Fruit fly (Drosophila melanogaster) whole organism, prepupa: Measurements from ENCODE around the gene Met.
A peak's percentile ranks its signal among the peaks of the same experiment; 100 is the strongest.

ENCODE experiments used
- Blimp-1 ChIP-seq: fragments of 200-800 bp; sonication (Bioruptor generic); optimal IDR thresholded peaks from 3 replicates; lab custom pipeline; 2017; ENCODE audit warnings: missing biosample characterization, missing genetic modification characterization, mild to moderate bottlenecking, moderate library complexity, missing genetic modification reagents
- CG11762 ChIP-seq: fragments of 200-800 bp; sonication (Bioruptor generic); optimal IDR thresholded peaks from 3 replicates; lab custom pipeline; 2016; ENCODE audit warnings: missing biosample characterization, missing genetic modification characterization; ENCODE audit not compliant: insufficient read depth
- CG1621 ChIP-seq: fragments of 200-800 bp; sonication (Bioruptor generic); optimal IDR thresholded peaks from 3 replicates; lab custom pipeline; 2018; ENCODE audit warnings: missing biosample characterization, mild to moderate bottlenecking, missing genetic modification characterization
- CG4318 ChIP-seq: fragments of 200-800 bp; sonication (Bioruptor generic); optimal IDR thresholded peaks from 3 replicates; lab custom pipeline; 2017; ENCODE audit warnings: missing biosample characterization, mild to moderate bottlenecking, missing genetic modification characterization
- CG6163 ChIP-seq: fragments of 200-800 bp; sonication (Bioruptor generic); IDR thresholded peaks from 3 replicates; pipeline ENCODE4 v1.3.6; 2022; ENCODE audit warnings: missing biosample characterization, missing genetic modification characterization
- CG7368 ChIP-seq: fragments of 200-800 bp; sonication (Bioruptor generic); optimal IDR thresholded peaks from 3 replicates; lab custom pipeline; 2016; ENCODE audit warnings: missing biosample characterization, missing genetic modification characterization
- CG9139 ChIP-seq: fragments of 200-800 bp; sonication (Bioruptor generic); optimal IDR thresholded peaks from 3 replicates; lab custom pipeline; 2017; ENCODE audit warnings: missing biosample characterization, mild to moderate bottlenecking, missing genetic modification characterization
- Eip78C ChIP-seq: fragments of 200-800 bp; sonication (Bioruptor generic); peaks from one replicate; lab custom pipeline; 2016; ENCODE audit warnings: missing biosample characterization, missing genetic modification characterization
- Met ChIP-seq: fragments of 200-800 bp; sonication (Bioruptor generic); optimal IDR thresholded peaks from 3 replicates; lab custom pipeline; 2016; ENCODE audit warnings: missing biosample characterization, missing genetic modification characterization
- Sox14 ChIP-seq: fragments of 200-800 bp; sonication (Bioruptor generic); optimal IDR thresholded peaks from 3 replicates; lab custom pipeline; 2016; ENCODE audit warnings: missing biosample characterization, missing genetic modification characterization
- achi ChIP-seq: fragments of 200-800 bp; sonication (Bioruptor generic); optimal IDR thresholded peaks from 3 replicates; lab custom pipeline; 2016; ENCODE audit warnings: missing biosample characterization, missing genetic modification characterization
- acj6 ChIP-seq: fragments of 200-800 bp; sonication (Bioruptor generic); optimal IDR thresholded peaks from 3 replicates; lab custom pipeline; 2016; ENCODE audit warnings: missing biosample characterization, missing genetic modification characterization
- dsx ChIP-seq: fragments of 200-800 bp; optimal IDR thresholded peaks from 3 replicates; lab custom pipeline; 2019; ENCODE audit warnings: missing biosample characterization, mild to moderate bottlenecking, missing genetic modification characterization, moderate library complexity; ENCODE audit not compliant: poor library complexity, severe bottlenecking
- lz ChIP-seq: fragments of 200-800 bp; sonication (Bioruptor generic); optimal IDR thresholded peaks from 3 replicates; lab custom pipeline; 2016; ENCODE audit warnings: missing biosample characterization, missing genetic modification characterization

- TF ChIP-seq Eip78C (GFP tag; lab: Kevin White, UChicago) (peak; percentile 37), CG6163 (no peak), CG11762 (GFP tag; lab: Kevin White, UChicago) (no peak), achi (GFP tag; lab: Kevin White, UChicago) (no peak), acj6 (GFP tag; lab: Kevin White, UChicago) (no peak), CG9139 (no peak), Sox14 (GFP tag; lab: Kevin White, UChicago) (no peak), Met (GFP tag; lab: Kevin White, UChicago) (no peak), CG7368 (GFP tag; lab: Kevin White, UChicago) (no peak), CG1621 (no peak), dsx (GFP tag; lab: Kevin White, UChicago) (no peak), Blimp-1 (GFP tag; lab: Kevin White, UChicago) (no peak), CG4318 (GFP tag; lab: Kevin White, UChicago) (no peak), lz (GFP tag; lab: Kevin White, UChicago) (no peak)
These were observed 42.4 kb upstream of the Met start, which contains the start of gene CG11696 for dm6 chrX:11573529-11573928.
